Worm (Caenorhabditis elegans): Measurements from ENCODE around the gene ZK822.10.

The ZK822.10 gene

DNA sequence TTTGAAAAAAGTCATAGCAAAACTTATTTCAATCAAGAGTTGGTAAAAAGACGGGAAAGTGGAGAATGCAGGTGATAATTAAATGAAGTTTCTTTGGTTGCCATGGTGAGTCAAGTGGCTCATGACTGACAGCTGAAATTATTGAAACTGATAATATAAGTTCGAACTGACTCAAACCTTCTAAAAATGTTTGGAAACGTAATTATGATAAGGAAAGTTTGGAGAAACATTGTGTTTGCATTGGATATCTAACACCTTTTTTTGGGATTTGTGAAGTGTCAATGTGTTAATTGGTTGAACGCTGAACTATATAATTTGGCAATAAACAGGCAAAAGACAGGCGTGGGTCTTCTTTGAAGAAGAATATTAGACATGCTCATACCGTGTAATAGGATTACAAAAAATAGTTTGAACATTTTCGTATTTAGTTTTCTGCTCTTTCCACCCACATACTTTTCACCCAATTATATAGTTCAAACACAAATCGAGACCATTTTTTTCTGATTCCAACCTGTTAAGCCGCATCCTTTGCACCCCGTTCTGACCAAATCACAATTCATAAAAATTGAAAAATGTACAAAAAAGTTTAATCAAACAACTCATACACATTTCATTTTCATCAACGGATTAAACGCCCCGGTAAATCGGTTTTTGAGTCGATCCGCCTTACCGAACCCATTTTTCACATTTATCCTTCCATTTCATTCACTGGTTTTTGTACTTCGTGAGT is 8.6 kb downstream of the ZK822.10 start, which contains the start of the genes srlf-33 and srlf-32:
Gene srlf-33 (minus strand): TSS at position 101 of the 730 bp plus-strand sequence.
Gene srlf-32 (plus strand): TSS at position 680 of the 730 bp plus-strand sequence.
- TF ChIP-seq nhr-237 (tag; optimal IDR thresholded peaks at IDR 0.05) (no peak), ceh-16 (tag; optimal IDR thresholded peaks at IDR 0.05) (no peak), ama-1 (optimal IDR thresholded peaks at IDR 0.05) (no peak), R02D3.7 (tag; optimal IDR thresholded peaks at IDR 0.05) (no peak), tbx-2 (tag; optimal IDR thresholded peaks at IDR 0.05) (no peak), egl-27 (tag; optimal IDR thresholded peaks at IDR 0.05) (no peak), lsy-12 (tag; optimal IDR thresholded peaks at IDR 0.05) (no peak), jun-1 (tag; optimal IDR thresholded peaks at IDR 0.05) (no peak), nfya-1 (tag; optimal IDR thresholded peaks at IDR 0.05; ENCODE audit: insufficient read depth) (no peak), aly-2 (tag; optimal IDR thresholded peaks at IDR 0.05) (no peak), unc-62 (GFP tag; optimal IDR thresholded peaks at IDR 0.05) (no peak), elt-3 (tag; optimal IDR thresholded peaks at IDR 0.05) (no peak), egl-5 (tag; optimal IDR thresholded peaks at IDR 0.05) (no peak)

DNA sequence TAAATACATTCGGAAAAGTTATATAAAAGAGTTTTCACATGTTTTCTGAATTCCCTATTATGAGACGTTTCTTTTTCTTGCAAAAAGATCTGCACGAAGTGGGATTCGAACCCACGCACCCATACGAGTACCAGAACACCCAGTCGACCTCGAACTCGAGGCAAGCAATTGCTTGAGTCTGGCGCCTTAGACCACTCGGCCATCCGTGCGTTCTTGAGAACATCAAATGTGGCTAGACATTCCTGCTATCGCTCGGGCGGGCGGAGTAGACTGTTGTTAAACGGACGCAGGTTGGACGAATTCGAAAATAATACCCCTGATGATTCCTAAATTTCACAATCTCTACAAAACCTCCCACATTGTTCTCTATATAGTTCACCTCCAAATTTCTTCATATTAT is 11.5 kb downstream of the ZK822.10 start:
- TF ChIP-seq daf-12 (tag; optimal IDR thresholded peaks at IDR 0.05) = no peak
- no peak for TF ChIP-seq lin-15B (tag; optimal IDR thresholded peaks at IDR 0.05)
- no peak for TF ChIP-seq zag-1 (tag; optimal IDR thresholded peaks at IDR 0.05)
- no peak for TF ChIP-seq snpc-4 (tag; optimal IDR thresholded peaks at IDR 0.05)
- TF ChIP-seq nhr-28 (tag; optimal IDR thresholded peaks at IDR 0.05) = no peak
- no peak for TF ChIP-seq pqm-1 (tag; optimal IDR thresholded peaks at IDR 0.05)
- no peak for TF ChIP-seq fos-1 (tag; optimal IDR thresholded peaks at IDR 0.05)
- TF ChIP-seq R02D3.7 (tag; optimal IDR thresholded peaks at IDR 0.05) = no peak
- peak; percentile 33 for TF ChIP-seq nhr-23 (tag; optimal IDR thresholded peaks at IDR 0.05)
- no peak for TF ChIP-seq elt-1 (tag; optimal IDR thresholded peaks at IDR 0.05)
- TF ChIP-seq ceh-28 (tag; optimal IDR thresholded peaks at IDR 0.05) = no peak
- TF ChIP-seq jun-1 (tag; optimal IDR thresholded peaks at IDR 0.05) = no peak
- no peak for TF ChIP-seq ZK546.5 (tag; optimal IDR thresholded peaks at IDR 0.05)
- TF ChIP-seq mdl-1 (tag; optimal IDR thresholded peaks at IDR 0.05) = no peak
- peak; percentile 31 for TF ChIP-seq lsy-12 (tag; optimal IDR thresholded peaks at IDR 0.05)
- no peak for TF ChIP-seq nhr-12 (tag; optimal IDR thresholded peaks at IDR 0.05)
- no peak for TF ChIP-seq unc-62 (GFP tag; optimal IDR thresholded peaks at IDR 0.05)
- TF ChIP-seq ceh-16 (tag; optimal IDR thresholded peaks at IDR 0.05) = no peak
- peak; percentile 22 for TF ChIP-seq hmg-11 (tag; optimal IDR thresholded peaks at IDR 0.05)
- TF ChIP-seq lin-39 (tag; optimal IDR thresholded peaks at IDR 0.05) = peak; percentile 41
- no peak for TF ChIP-seq eor-1 (tag; optimal IDR thresholded peaks at IDR 0.05)
- peak; percentile 37 for TF ChIP-seq elt-2 (tag; optimal IDR thresholded peaks at IDR 0.05)
- no peak for TF ChIP-seq ceh-82 (tag; optimal IDR thresholded peaks at IDR 0.05)
- no peak for TF ChIP-seq pha-4 (tag; optimal IDR thresholded peaks at IDR 0.05)
- no peak for TF ChIP-seq mml-1 (tag; optimal IDR thresholded peaks at IDR 0.05)
- no peak for TF ChIP-seq nhr-76 (tag; optimal IDR thresholded peaks at IDR 0.05)
- TF ChIP-seq fkh-2 (tag; optimal IDR thresholded peaks at IDR 0.05) = no peak
- no peak for TF ChIP-seq unc-39 (tag; optimal IDR thresholded peaks at IDR 0.05)
- TF ChIP-seq elt-3 (tag; optimal IDR thresholded peaks at IDR 0.05) = peak in 1 of 3 experiments; percentile 41
- no peak for TF ChIP-seq ceh-9 (tag; optimal IDR thresholded peaks at IDR 0.05)
- TF ChIP-seq egl-5 (tag; optimal IDR thresholded peaks at IDR 0.05) = no peak
- no peak for TF ChIP-seq nhr-77 (tag; optimal IDR thresholded peaks at IDR 0.05)
- no peak for TF ChIP-seq ztf-4 (tag; optimal IDR thresholded peaks at IDR 0.05)
- no peak for TF ChIP-seq nhr-11 (tag; optimal IDR thresholded peaks at IDR 0.05)
- no peak for TF ChIP-seq ama-1 (optimal IDR thresholded peaks at IDR 0.05)
- TF ChIP-seq nhr-237 (tag; optimal IDR thresholded peaks at IDR 0.05) = no peak
- TF ChIP-seq sea-2 (GFP tag; optimal IDR thresholded peaks at IDR 0.05) = no peak
- peak; percentile 51 for TF ChIP-seq nfya-1 (tag; optimal IDR thresholded peaks at IDR 0.05; ENCODE audit: insufficient read depth)
- no peak for TF ChIP-seq aly-2 (tag; optimal IDR thresholded peaks at IDR 0.05)
- no peak for TF ChIP-seq fkh-10 (GFP tag; optimal IDR thresholded peaks at IDR 0.05)
- TF ChIP-seq egl-27 (tag; optimal IDR thresholded peaks at IDR 0.05) = no peak
- TF ChIP-seq nhr-25 (tag; optimal IDR thresholded peaks at IDR 0.05) = peak; percentile 56
- TF ChIP-seq tbx-2 (tag; optimal IDR thresholded peaks at IDR 0.05) = no peak
- no peak for TF ChIP-seq ztf-11 (tag; optimal IDR thresholded peaks at IDR 0.05)
- no peak for TF ChIP-seq skn-1 (tag; optimal IDR thresholded peaks at IDR 0.05)
- no peak for TF ChIP-seq nhr-67 (tag; optimal IDR thresholded peaks at IDR 0.05)
- TF ChIP-seq nhr-43 (tag; optimal IDR thresholded peaks at IDR 0.05; ENCODE audit: poor library complexity, severe bottlenecking) = peak; percentile 60
